Worm (Caenorhabditis elegans) whole organism, L4/young adult: ENCODE results near the gene cux-7.
A peak's percentile ranks its signal among the peaks of the same experiment; 100 is the strongest.

Source experiments
- W03F9.2 ChIP-seq: fragments of 150-350 bp; optimal IDR thresholded peaks from 2 replicates; lab custom pipeline; 2014; ENCODE audit warnings: missing biosample characterization, missing genetic modification characterization
- dao-5 ChIP-seq: sonication (generic microtip); optimal IDR thresholded peaks from 2 replicates; lab custom pipeline; 2016; ENCODE audit warnings: missing genotype, missing genetic modification characterization, moderate library complexity, missing compliant biosample characterization
- him-1 ChIP-seq: sonication (generic microtip); optimal IDR thresholded peaks from 2 replicates; lab custom pipeline; 2016; ENCODE audit warnings: missing genotype, missing genetic modification reagents, missing genetic modification characterization, missing compliant biosample characterization

The cux-7 gene

ce11 chrIII:7520672-7521071 is at the start of gene cux-7, which contains the start of gene C07H6.2:
Gene cux-7 (minus strand): TSS chrIII:7520845.
Gene C07H6.2 (plus strand): TSS chrIII:7521009.
- TF ChIP-seq him-1 (tag; lab: Kevin White, UChicago) (peak; percentile 93), dao-5 (tag; lab: Kevin White, UChicago) (peak; percentile 24), W03F9.2 (tag; lab: Kevin White, UChicago) (no peak)

- TF ChIP-seq W03F9.2 (tag; lab: Kevin White, UChicago) (peak; percentile 66), dao-5 (tag; lab: Kevin White, UChicago) (no peak), him-1 (tag; lab: Kevin White, UChicago) (peak; percentile 78)
Observed at ce11 chrIII:7570083-7570695, 49.5 kb upstream of the cux-7 start, which contains the start of gene R13A5.7. Gene R13A5.7 (minus strand): TSS chrIII:7570133.

ce11 chrIII:7566098-7566497 is 45.5 kb upstream of the cux-7 start, which contains the start of gene ttr-32:
Gene ttr-32 (plus strand): TSS chrIII:7566411.
- TF ChIP-seq dao-5 (tag; lab: Kevin White, UChicago) = no peak
- TF ChIP-seq W03F9.2 (tag; lab: Kevin White, UChicago) = no peak
- TF ChIP-seq him-1 (tag; lab: Kevin White, UChicago) = no peak

- no peak for TF ChIP-seq him-1 (tag; lab: Kevin White, UChicago)
- TF ChIP-seq dao-5 (tag; lab: Kevin White, UChicago) = no peak
- no peak for TF ChIP-seq W03F9.2 (tag; lab: Kevin White, UChicago)
Observed at ce11 chrIII:7565247-7565646, 44.6 kb upstream of the cux-7 start, which contains the start of gene ttr-8. Gene ttr-8 (minus strand): TSS chrIII:7565347.

ce11 chrIII:7561872-7562271 is 41.2 kb upstream of the cux-7 start, which contains the start of gene lgc-12:
Gene lgc-12 (plus strand): TSS chrIII:7562172.
- no peak for TF ChIP-seq W03F9.2 (tag; lab: Kevin White, UChicago)
- TF ChIP-seq him-1 (tag; lab: Kevin White, UChicago) = no peak
- TF ChIP-seq dao-5 (tag; lab: Kevin White, UChicago) = no peak

ce11 chrIII:7559869-7560268 is 39.2 kb upstream of the cux-7 start:
- no peak for TF ChIP-seq him-1 (tag; lab: Kevin White, UChicago)
- TF ChIP-seq dao-5 (tag; lab: Kevin White, UChicago) = no peak

ce11 chrIII:7558658-7559057 is 38.0 kb upstream of the cux-7 start:
- TF ChIP-seq him-1 (tag; lab: Kevin White, UChicago) = no peak
- no peak for TF ChIP-seq W03F9.2 (tag; lab: Kevin White, UChicago)
- TF ChIP-seq dao-5 (tag; lab: Kevin White, UChicago) = no peak

- TF ChIP-seq him-1 (tag; lab: Kevin White, UChicago) = no peak
Observed at ce11 chrIII:7557930-7558470, 37.4 kb upstream of the cux-7 start.

- TF ChIP-seq dao-5 (tag; lab: Kevin White, UChicago) (no peak), W03F9.2 (tag; lab: Kevin White, UChicago) (no peak), him-1 (tag; lab: Kevin White, UChicago) (no peak)
Observed at ce11 chrIII:7555360-7555759, 34.7 kb upstream of the cux-7 start, which contains the start of gene ceh-13. Gene ceh-13 (plus strand): TSS chrIII:7555660.

- TF ChIP-seq him-1 (tag; lab: Kevin White, UChicago) (no peak), W03F9.2 (tag; lab: Kevin White, UChicago) (no peak), dao-5 (tag; lab: Kevin White, UChicago) (no peak)
Observed at ce11 chrIII:7554697-7555145, 34.1 kb upstream of the cux-7 start.

- no peak for TF ChIP-seq him-1 (tag; lab: Kevin White, UChicago)
- TF ChIP-seq dao-5 (tag; lab: Kevin White, UChicago) = no peak
- TF ChIP-seq W03F9.2 (tag; lab: Kevin White, UChicago) = no peak
Observed at ce11 chrIII:7553693-7554226, 33.1 kb upstream of the cux-7 start.

ce11 chrIII:7552859-7553258 is 32.2 kb upstream of the cux-7 start:
- TF ChIP-seq W03F9.2 (tag; lab: Kevin White, UChicago) (no peak), him-1 (tag; lab: Kevin White, UChicago) (no peak), dao-5 (tag; lab: Kevin White, UChicago) (no peak)

- no peak for TF ChIP-seq dao-5 (tag; lab: Kevin White, UChicago)
- TF ChIP-seq W03F9.2 (tag; lab: Kevin White, UChicago) = no peak
- TF ChIP-seq him-1 (tag; lab: Kevin White, UChicago) = no peak
Observed at ce11 chrIII:7550979-7551378, 30.3 kb upstream of the cux-7 start.
